Worm (Caenorhabditis elegans): ENCODE measurements around the gene ZC262.2.

Gene ZC262.2

DNA sequence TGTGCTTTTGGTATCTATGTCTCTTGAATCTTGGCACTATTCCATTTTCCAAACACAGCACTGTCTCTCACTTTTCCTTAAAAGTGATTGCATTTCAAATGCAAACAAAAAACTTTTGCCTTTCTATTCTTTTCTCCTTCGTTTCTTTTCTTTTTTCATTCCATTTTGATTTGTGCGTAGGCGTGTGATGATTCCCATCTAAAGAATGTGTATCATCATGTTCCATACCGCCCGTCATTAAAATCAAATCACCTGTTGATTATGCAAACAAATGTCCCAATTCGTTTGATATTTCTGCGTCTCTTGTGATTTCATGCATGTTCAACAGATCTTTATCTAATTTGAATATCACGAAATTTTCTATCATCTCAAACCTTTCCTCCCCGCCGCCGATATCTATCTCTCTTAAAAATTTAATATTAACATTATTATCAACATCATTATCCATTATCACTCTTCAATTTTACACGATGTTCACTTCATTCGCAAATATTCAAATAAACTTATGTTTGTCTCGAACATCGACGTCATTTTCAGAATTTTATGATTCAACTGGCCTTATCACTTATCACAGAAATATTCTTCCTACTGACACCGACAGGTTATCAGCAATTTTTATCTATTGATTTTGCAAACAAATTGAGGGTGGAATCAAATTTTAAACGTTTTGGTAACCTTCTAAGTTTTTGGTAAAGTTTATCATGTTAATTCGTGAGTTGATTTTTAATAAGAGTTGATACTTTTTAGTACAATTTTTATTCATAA lies 40.4 kb upstream of the ZC262.2 start (continued):
- TF ChIP-seq lir-3 (tag; optimal IDR thresholded peaks at IDR 0.05; ENCODE audit: poor library complexity) (no peak), nhr-77 (tag; optimal IDR thresholded peaks at IDR 0.05) (no peak), grh-1 (GFP tag; IDR thresholded peaks at IDR 0.05) (no peak), elt-3 (tag; optimal IDR thresholded peaks at IDR 0.05) (peak in 1 of 6 experiments; percentile 33), C04F5.9 (tag; optimal IDR thresholded peaks at IDR 0.05) (no peak), lsy-2 (tag; optimal IDR thresholded peaks at IDR 0.05) (peak in 1 of 2 experiments; percentile 7), xbp-1 (tag; optimal IDR thresholded peaks at IDR 0.05) (no peak), zip-4 (GFP tag; optimal IDR thresholded peaks at IDR 0.05) (no peak), alr-1 (tag; optimal IDR thresholded peaks at IDR 0.05; ENCODE audit: borderline replicate concordance) (no peak), sox-4 (tag; optimal IDR thresholded peaks at IDR 0.05) (no peak), zag-1 (tag; optimal IDR thresholded peaks at IDR 0.05) (no peak), efl-1 (optimal IDR thresholded peaks at IDR 0.05) (no peak), efl-1 (GFP tag; optimal IDR thresholded peaks at IDR 0.05 in 1 of 2) (peak in 1 of 2 experiments; percentile 41), fkh-8 (tag; optimal IDR thresholded peaks at IDR 0.05) (no peak), nhr-84 (tag; optimal IDR thresholded peaks at IDR 0.05) (no peak), egl-13 (tag; optimal IDR thresholded peaks at IDR 0.05) (no peak), unc-130 (tag; optimal IDR thresholded peaks at IDR 0.05) (no peak), tlp-1 (tag; optimal IDR thresholded peaks at IDR 0.05) (peak; percentile 65), nhr-90 (tag; optimal IDR thresholded peaks at IDR 0.05; ENCODE audit: poor library complexity) (no peak), isw-1 (GFP tag; IDR thresholded peaks at IDR 0.05) (no peak), mep-1 (tag; optimal IDR thresholded peaks at IDR 0.05) (peak; percentile 23), C34B4.2 (tag; optimal IDR thresholded peaks at IDR 0.05) (no peak), aha-1 (tag; optimal IDR thresholded peaks at IDR 0.05) (no peak), lin-35 (GFP tag; optimal IDR thresholded peaks at IDR 0.05) (peak in 1 of 2 experiments; percentile 29)

DNA sequence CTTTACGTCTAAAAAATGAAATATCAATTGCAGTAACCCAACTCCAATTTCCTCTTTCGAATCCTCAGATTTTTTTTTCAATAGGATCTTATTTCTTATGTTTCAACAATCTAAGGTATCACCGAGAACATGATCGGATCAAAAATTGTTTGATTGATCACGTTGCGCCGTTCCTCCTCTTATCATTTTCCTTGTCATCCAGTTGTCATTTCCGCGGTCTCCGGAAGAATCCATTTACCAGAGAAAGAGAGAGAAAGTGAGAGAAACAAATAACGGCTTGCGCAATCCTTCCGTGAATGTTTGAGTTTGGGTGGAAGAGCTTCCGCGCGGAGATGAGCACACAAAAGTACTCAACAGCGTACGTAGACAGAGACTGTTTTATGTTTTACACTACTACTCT lies 38.6 kb upstream of the ZC262.2 start:
- TF ChIP-seq blmp-1 (tag; optimal IDR thresholded peaks at IDR 0.05), result peak; percentile 84
- no peak for TF ChIP-seq lin-15B (tag; optimal IDR thresholded peaks at IDR 0.05)

DNA sequence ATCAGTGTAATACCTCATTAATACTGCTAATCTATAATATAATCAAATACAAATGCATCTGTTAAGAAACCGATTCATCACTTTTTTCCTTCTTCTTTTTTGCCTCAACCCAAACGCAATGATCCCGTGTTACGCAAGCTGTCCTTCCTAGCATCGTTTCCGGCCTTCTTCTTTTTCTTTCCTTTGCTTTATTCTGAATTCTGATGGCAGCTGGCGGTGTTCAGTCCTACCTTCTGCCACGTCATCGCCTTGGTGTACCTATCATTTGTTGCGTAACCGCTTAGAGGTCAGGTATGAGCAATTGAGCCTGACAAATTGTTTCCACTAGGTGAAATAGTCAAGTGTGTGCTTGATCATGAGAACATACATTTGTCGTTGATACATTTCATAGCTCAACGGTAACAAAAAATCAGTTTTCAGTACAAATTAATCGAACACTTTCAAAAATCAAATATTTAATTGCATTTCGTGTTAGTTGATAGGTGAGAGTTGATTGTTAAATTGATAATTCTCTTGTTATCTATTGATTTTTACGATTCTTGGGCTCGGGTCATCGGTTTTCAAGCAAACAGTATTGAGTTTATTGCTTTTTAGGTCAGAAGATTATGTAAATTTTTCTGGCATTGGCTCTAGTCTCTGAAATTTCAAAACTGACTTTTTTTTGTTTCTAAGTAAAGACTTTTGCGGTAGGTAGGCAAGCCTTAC lies 33.5 kb upstream of the ZC262.2 start:
- TF ChIP-seq elt-2 (tag; optimal IDR thresholded peaks at IDR 0.05), result peak; percentile 8
- no peak for TF ChIP-seq hlh-4 (tag; optimal IDR thresholded peaks at IDR 0.05)
- no peak for TF ChIP-seq rnt-1 (tag; optimal IDR thresholded peaks at IDR 0.05)

- TF ChIP-seq nhr-11 (tag; optimal IDR thresholded peaks at IDR 0.05) (no peak), dsc-1 (tag; optimal IDR thresholded peaks at IDR 0.05) (peak; percentile 36), fkh-4 (tag; optimal IDR thresholded peaks at IDR 0.05; ENCODE audit: borderline replicate concordance) (no peak)
These were observed 32.7 kb upstream of the ZC262.2 start for ce11 chrIII:8299078-8299587.

ce11 chrIII:8299734-8300133 lies 32.1 kb upstream of the ZC262.2 start:
- TF ChIP-seq efl-1 (optimal IDR thresholded peaks at IDR 0.05), result no peak
- TF ChIP-seq efl-1 (GFP tag; optimal IDR thresholded peaks at IDR 0.05 in 1 of 2), result peak in 1 of 2 experiments; percentile 72
- peak; percentile 68 for TF ChIP-seq elt-2 (tag; optimal IDR thresholded peaks at IDR 0.05)
- TF ChIP-seq lin-14 (GFP tag; optimal IDR thresholded peaks at IDR 0.05), result peak; percentile 8
- TF ChIP-seq C16A3.4 (tag; optimal IDR thresholded peaks at IDR 0.05), result no peak

Measured in whole organism, L1 larva.